Worm (Caenorhabditis elegans) whole organism, young adult: ENCODE measurements around the gene E04F6.4.

Source experiments
- B0019.2 ChIP-seq: fragments of 200-800 bp; sonication (Bioruptor generic); conservative IDR thresholded peaks from 2 replicates; pipeline ENCODE4 v1.3.6; 2022; ENCODE audit warnings: missing genetic modification reagents, missing genetic modification characterization, missing compliant biosample characterization
- B0336.3 ChIP-seq: fragments of 200-800 bp; sonication (Bioruptor generic); IDR thresholded peaks from 2 replicates; pipeline ENCODE4 v1.3.6; 2022; ENCODE audit warnings: missing genetic modification characterization, missing compliant biosample characterization
- F10E7.11 ChIP-seq: sonication (generic microtip); optimal IDR thresholded peaks from 2 replicates; lab custom pipeline; 2017; ENCODE audit warnings: mild to moderate bottlenecking, missing genetic modification characterization, moderate library complexity, missing compliant biosample characterization
- F23B12.7 ChIP-seq: sonication (generic microtip); optimal IDR thresholded peaks from 2 replicates; lab custom pipeline; 2017; ENCODE audit warnings: missing genetic modification characterization, mild to moderate bottlenecking, missing compliant biosample characterization, antibody characterized with exemption, moderate library complexity; ENCODE audit not compliant: insufficient read depth
- F33H1.4 ChIP-seq: fragments of 200-800 bp; sonication (Bioruptor generic); IDR thresholded peaks from 2 replicates; pipeline ENCODE4 v1.3.6; 2022; ENCODE audit warnings: missing genetic modification reagents, missing genetic modification characterization, missing compliant biosample characterization
- F39B2.1 ChIP-seq: fragments of 200-800 bp; sonication (Bioruptor generic); IDR thresholded peaks from 2 replicates; pipeline ENCODE4 v1.3.6; 2022; ENCODE audit warnings: missing genetic modification reagents, missing genetic modification characterization, missing compliant biosample characterization
- F49E8.2 ChIP-seq: sonication (generic microtip); optimal IDR thresholded peaks from 3 replicates; lab custom pipeline; 2017; ENCODE audit warnings: missing genetic modification characterization, mild to moderate bottlenecking, missing compliant biosample characterization, antibody characterized with exemption, moderate library complexity; ENCODE audit not compliant: insufficient read depth
- F57A8.1 ChIP-seq: fragments of 200-800 bp; sonication (Bioruptor generic); optimal IDR thresholded peaks from 2 replicates; lab custom pipeline; 2018; ENCODE audit warnings: mild to moderate bottlenecking, missing genetic modification characterization, moderate library complexity, missing compliant biosample characterization
- K12H6.12 ChIP-seq: fragments of 200-800 bp; sonication (Bioruptor generic); optimal IDR thresholded peaks from 2 replicates; lab custom pipeline; 2018; ENCODE audit warnings: mild to moderate bottlenecking, missing genetic modification characterization, missing compliant biosample characterization
- Y53F4B.3 ChIP-seq: fragments of 200-800 bp; sonication (Bioruptor generic); IDR thresholded peaks from 2 replicates; pipeline ENCODE4 v1.3.6; 2022; ENCODE audit warnings: missing genetic modification reagents, missing genetic modification characterization, missing compliant biosample characterization
- Y56A3A.18 ChIP-seq: fragments of 200-800 bp; sonication (Bioruptor generic); IDR thresholded peaks from 2 replicates; pipeline ENCODE4 v1.3.6; 2022; ENCODE audit warnings: missing genetic modification reagents, missing genetic modification characterization, missing compliant biosample characterization
- Y79H2A.3 ChIP-seq: fragments of 200-800 bp; sonication (Bioruptor generic); conservative IDR thresholded peaks from 2 replicates; pipeline ENCODE4 v1.3.6; 2022; ENCODE audit warnings: missing genetic modification reagents, missing genetic modification characterization, missing compliant biosample characterization
- Y95B8A.8 ChIP-seq: fragments of 200-800 bp; sonication (Bioruptor generic); IDR thresholded peaks from 2 replicates; pipeline ENCODE4 v1.3.6; 2022; ENCODE audit warnings: missing genetic modification reagents, missing genetic modification characterization, missing compliant biosample characterization
- athp-1 ChIP-seq: sonication (generic microtip); optimal IDR thresholded peaks from 2 replicates; lab custom pipeline; 2017; ENCODE audit warnings: mild to moderate bottlenecking, missing genetic modification characterization, missing compliant biosample characterization
- attf-5 ChIP-seq: fragments of 200-800 bp; sonication (Bioruptor generic); optimal IDR thresholded peaks from 2 replicates; lab custom pipeline; 2018; ENCODE audit warnings: mild to moderate bottlenecking, missing genetic modification characterization, missing compliant biosample characterization
- bed-1 ChIP-seq: fragments of 200-800 bp; sonication (Bioruptor generic); IDR thresholded peaks from 2 replicates; pipeline ENCODE4 v1.3.6; 2022; ENCODE audit warnings: missing genetic modification reagents, missing genetic modification characterization, missing compliant biosample characterization
- ceh-91 ChIP-seq: fragments of 200-800 bp; sonication (Bioruptor generic); IDR thresholded peaks from 2 replicates; pipeline ENCODE4 v1.3.6; 2022; ENCODE audit warnings: missing genetic modification reagents, missing genetic modification characterization, missing compliant biosample characterization
- die-1 ChIP-seq: sonication (generic microtip); optimal IDR thresholded peaks from 2 replicates; lab custom pipeline; 2016; ENCODE audit warnings: missing genotype, mild to moderate bottlenecking, missing genetic modification characterization, missing compliant biosample characterization
- dox-1 ChIP-seq: fragments of 200-800 bp; sonication (Bioruptor generic); IDR thresholded peaks from 2 replicates; pipeline ENCODE4 v1.3.6; 2022; ENCODE audit warnings: missing genetic modification reagents, missing genetic modification characterization, missing compliant biosample characterization
- ekl-4 ChIP-seq: fragments of 200-800 bp; sonication (Bioruptor generic); IDR thresholded peaks from 2 replicates; pipeline ENCODE4 v1.3.6; 2022; ENCODE audit warnings: missing genetic modification reagents, missing genetic modification characterization, missing compliant biosample characterization
- hlh-12 ChIP-seq: sonication (generic microtip); optimal IDR thresholded peaks from 2 replicates; lab custom pipeline; 2016; ENCODE audit warnings: missing genetic modification characterization, missing compliant biosample characterization
- lag-1 ChIP-seq: fragments of 200-800 bp; sonication (Bioruptor generic); IDR thresholded peaks from 2 replicates; pipeline ENCODE4 v1.3.6; 2022; ENCODE audit warnings: missing genetic modification reagents, missing genetic modification characterization, missing compliant biosample characterization
- lin-26 ChIP-seq: fragments of 200-800 bp; sonication (Bioruptor generic); IDR thresholded peaks from 2 replicates; pipeline ENCODE4 v1.3.6; 2022; ENCODE audit warnings: missing genetic modification reagents, missing genetic modification characterization, missing compliant biosample characterization
- lin-40 ChIP-seq: sonication (generic microtip); optimal IDR thresholded peaks from 2 replicates; lab custom pipeline; 2016; ENCODE audit warnings: missing genetic modification characterization, mild to moderate bottlenecking, missing compliant biosample characterization, missing genotype, missing genetic modification reagents
- lin-54 ChIP-seq: fragments of 200-800 bp; sonication (Bioruptor generic); optimal IDR thresholded peaks from 2 replicates; lab custom pipeline; 2018; ENCODE audit warnings: mild to moderate bottlenecking, missing genetic modification characterization, missing compliant biosample characterization
- madf-6 ChIP-seq: fragments of 200-800 bp; sonication (Bioruptor generic); IDR thresholded peaks from 2 replicates; pipeline ENCODE4 v1.3.6; 2022; ENCODE audit warnings: missing genetic modification reagents, missing genetic modification characterization, missing compliant biosample characterization
- nfya-1 ChIP-seq: sonication (generic microtip); optimal IDR thresholded peaks from 2 replicates; lab custom pipeline; 2017; ENCODE audit warnings: antibody characterized with exemption, missing compliant biosample characterization, missing genetic modification characterization, borderline replicate concordance; ENCODE audit not compliant: insufficient read depth
- nfyb-1 ChIP-seq: fragments of 200-800 bp; sonication (Bioruptor generic); IDR thresholded peaks from 2 replicates; pipeline ENCODE4 v1.3.6; 2022; ENCODE audit warnings: missing genetic modification reagents, missing genetic modification characterization, missing compliant biosample characterization
- nhr-120 ChIP-seq: fragments of 200-800 bp; sonication (Bioruptor generic); IDR thresholded peaks from 2 replicates; pipeline ENCODE4 v1.3.6; 2022; ENCODE audit warnings: missing genetic modification characterization, missing compliant biosample characterization
- rcor-1 ChIP-seq: fragments of 200-800 bp; sonication (Bioruptor generic); IDR thresholded peaks from 2 replicates; pipeline ENCODE4 v1.3.6; 2022; ENCODE audit warnings: missing genetic modification reagents, missing genetic modification characterization, missing compliant biosample characterization
- sdz-38 ChIP-seq: sonication (generic microtip); optimal IDR thresholded peaks from 2 replicates; lab custom pipeline; 2016; ENCODE audit warnings: missing genotype, missing genetic modification characterization, missing compliant biosample characterization
- snpc-1.3 ChIP-seq: sonication (generic microtip); optimal IDR thresholded peaks from 2 replicates; lab custom pipeline; 2017; ENCODE audit warnings: missing genetic modification characterization, mild to moderate bottlenecking, missing compliant biosample characterization, antibody characterized with exemption, moderate library complexity, missing genotype, missing genetic modification reagents; ENCODE audit not compliant: insufficient read depth
- snpc-3.4 ChIP-seq: sonication (generic microtip); optimal IDR thresholded peaks from 2 replicates; lab custom pipeline; 2017; ENCODE audit warnings: missing genetic modification characterization, mild to moderate bottlenecking, missing compliant biosample characterization, antibody characterized with exemption, moderate library complexity, missing genotype, missing genetic modification reagents
- tlf-1 ChIP-seq: fragments of 200-800 bp; sonication (Bioruptor generic); optimal IDR thresholded peaks from 2 replicates; lab custom pipeline; 2018; ENCODE audit warnings: mild to moderate bottlenecking, missing genetic modification characterization, missing compliant biosample characterization
- ztf-26 ChIP-seq: sonication (generic microtip); optimal IDR thresholded peaks from 2 replicates; lab custom pipeline; 2017; ENCODE audit warnings: missing genetic modification characterization, missing compliant biosample characterization
- ztf-28 ChIP-seq: fragments of 200-800 bp; sonication (Bioruptor generic); IDR thresholded peaks from 2 replicates; pipeline ENCODE4 v1.3.6; 2022; ENCODE audit warnings: missing genetic modification reagents, missing genetic modification characterization, missing compliant biosample characterization
- ztf-6 ChIP-seq: fragments of 200-800 bp; sonication (Bioruptor generic); IDR thresholded peaks from 2 replicates; pipeline ENCODE4 v1.3.6; 2022; ENCODE audit warnings: missing genetic modification reagents, missing genetic modification characterization, missing compliant biosample characterization

Gene E04F6.4

ce11 chrII:7189120-7189519 is at the start of gene E04F6.4:
TSS of gene E04F6.4 (plus strand) at chrII:7189420.
- TF ChIP-seq F49E8.2 (tag; lab: Kevin White, UChicago) (no peak), lin-40 (tag; lab: Kevin White, UChicago) (no peak), F10E7.11 (no peak), F33H1.4 (no peak), hlh-12 (no peak), nfya-1 (no peak), sdz-38 (no peak), ztf-28 (GFP tag; lab: Robert Waterston, UW) (no peak), Y53F4B.3 (no peak), F23B12.7 (no peak), ztf-6 (no peak), die-1 (tag; lab: Kevin White, UChicago) (no peak), Y95B8A.8 (no peak), Y79H2A.3 (GFP tag; lab: Robert Waterston, UW) (no peak), F57A8.1 (GFP tag; lab: Kevin White, UChicago) (no peak), snpc-3.4 (tag; lab: Kevin White, UChicago) (no peak), madf-6 (no peak), attf-5 (no peak), F39B2.1 (no peak)

ce11 chrII:7144307-7144706 is 44.9 kb upstream of the E04F6.4 start, which contains the start of gene npr-31:
TSS of gene npr-31 (plus strand) at chrII:7144607.
- no peak for TF ChIP-seq nfyb-1 (GFP tag; lab: Robert Waterston, UW)
- TF ChIP-seq B0336.3 (GFP tag; lab: Robert Waterston, UW) = no peak
- TF ChIP-seq dox-1 (GFP tag; lab: Robert Waterston, UW) = no peak
- no peak for TF ChIP-seq F49E8.2 (tag; lab: Kevin White, UChicago)
- TF ChIP-seq B0019.2 (GFP tag; lab: Robert Waterston, UW) = no peak
- no peak for TF ChIP-seq ztf-26 (tag; lab: Kevin White, UChicago)
- TF ChIP-seq, all 124 proteins: peak for 0

- TF ChIP-seq Y53F4B.3 (no peak), ceh-91 (GFP tag; lab: Robert Waterston, UW) (no peak), athp-1 (tag; lab: Kevin White, UChicago) (no peak), Y56A3A.18 (no peak), rcor-1 (GFP tag; lab: Robert Waterston, UW) (no peak), lag-1 (no peak), nhr-120 (GFP tag; lab: Robert Waterston, UW) (no peak), lin-26 (GFP tag; lab: Robert Waterston, UW) (no peak), bed-1 (GFP tag; lab: Robert Waterston, UW) (no peak), ekl-4 (GFP tag; lab: Robert Waterston, UW) (no peak), nfya-1 (no peak), K12H6.12 (no peak), tlf-1 (GFP tag; lab: Kevin White, UChicago) (no peak), snpc-1.3 (tag; lab: Kevin White, UChicago) (no peak), lin-54 (no peak)
These were observed 43.0 kb upstream of the E04F6.4 start for ce11 chrII:7146240-7146639.
